Fruit fly (Drosophila melanogaster): Measurements from ENCODE around the gene Fpgs2.

dm6 chr2L:3882172-3882571 lies 31.9 kb downstream of the Fpgs2 start:
- TF ChIP-seq CG8478 (optimal IDR thresholded peaks at IDR 0.05) (no peak), pan (optimal IDR thresholded peaks at IDR 0.05) (no peak), psq (optimal IDR thresholded peaks at IDR 0.05) (no peak), EcR (GFP tag; optimal IDR thresholded peaks at IDR 0.05) (no peak), usp (GFP tag; optimal IDR thresholded peaks at IDR 0.05) (no peak)
